Worm (Caenorhabditis elegans) whole organism, young adult: ENCODE data around the gene W10C6.2.
"Not testable (repeated sequence)": the region's sequence is repeated elsewhere in the genome, so short reads cannot be mapped to it uniquely, and the experiment has no call there.

ENCODE experiments used
- bed-1 ChIP-seq: fragments of 200-800 bp; sonication (Bioruptor generic); IDR thresholded peaks from 2 replicates; pipeline ENCODE4 v1.3.6; 2022; ENCODE audit warnings: missing genetic modification reagents, missing genetic modification characterization, missing compliant biosample characterization
- nfyb-1 ChIP-seq: fragments of 200-800 bp; sonication (Bioruptor generic); IDR thresholded peaks from 2 replicates; pipeline ENCODE4 v1.3.6; 2022; ENCODE audit warnings: missing genetic modification reagents, missing genetic modification characterization, missing compliant biosample characterization
- nhr-27 ChIP-seq: fragments of 200-800 bp; sonication (Bioruptor generic); optimal IDR thresholded peaks from 2 replicates; lab custom pipeline; 2018; ENCODE audit warnings: mild to moderate bottlenecking, missing genetic modification characterization, moderate library complexity, missing compliant biosample characterization
- snpc-1.3 ChIP-seq: sonication (generic microtip); optimal IDR thresholded peaks from 2 replicates; lab custom pipeline; 2017; ENCODE audit warnings: missing genetic modification characterization, mild to moderate bottlenecking, missing compliant biosample characterization, antibody characterized with exemption, moderate library complexity, missing genotype, missing genetic modification reagents; ENCODE audit not compliant: insufficient read depth
- unc-130 ChIP-seq: sonication (generic microtip); optimal IDR thresholded peaks from 2 replicates; lab custom pipeline; 2016; ENCODE audit warnings: missing genetic modification reagents, missing genetic modification characterization, missing compliant biosample characterization
- unc-62 ChIP-seq: fragments of 150-350 bp; optimal IDR thresholded peaks from 2 replicates; lab custom pipeline; 2014; ENCODE audit warnings: missing biosample characterization, missing genetic modification reagents, missing genetic modification characterization

ce11 chrII:11168893-11169292, 47.2 kb upstream of the W10C6.2 start:
- TF ChIP-seq nfyb-1 (GFP tag; lab: Robert Waterston, UW); snpc-1.3 (tag; lab: Kevin White, UChicago); bed-1 (GFP tag; lab: Robert Waterston, UW); unc-130; unc-62 (GFP tag; lab: Kevin White, UChicago); nhr-27 (tag; lab: Kevin White, UChicago): not testable (repeated sequence)
